Worm (Caenorhabditis elegans): ENCODE results near the gene sym-2.

- TF ChIP-seq mxl-2 (GFP tag; conservative IDR thresholded peaks at IDR 0.05) = no peak
- no peak for TF ChIP-seq nhr-111 (GFP tag; optimal IDR thresholded peaks at IDR 0.05)
- TF ChIP-seq nhr-237 (tag; optimal IDR thresholded peaks at IDR 0.05) = no peak
- no peak for TF ChIP-seq nhr-10 (tag; optimal IDR thresholded peaks at IDR 0.05)
- TF ChIP-seq daf-12 (tag; optimal IDR thresholded peaks at IDR 0.05) = no peak
- no peak for TF ChIP-seq nhr-48 (tag; optimal IDR thresholded peaks at IDR 0.05)
- no peak for TF ChIP-seq unc-130 (GFP tag; optimal IDR thresholded peaks at IDR 0.05)
Observed at ce11 chrII:9236972-9237371, 48.7 kb upstream of the sym-2 start.
